Fruit fly (Drosophila melanogaster) whole organism, embryonic: ENCODE results near the gene Cks85A.

ENCODE experiments used
- Adf1 ChIP-seq: fragments of 200-800 bp; sonication (Bioruptor generic); IDR thresholded peaks from 2 replicates; pipeline ENCODE4 v1.3.6; 2022; ENCODE audit warnings: missing biosample characterization, missing genetic modification characterization
- CG10274 ChIP-seq: fragments of 200-800 bp; sonication (Bioruptor generic); optimal IDR thresholded peaks from 3 replicates; lab custom pipeline; 2017; ENCODE audit warnings: missing biosample characterization, mild to moderate bottlenecking, missing genetic modification characterization
- CG10366 ChIP-seq: fragments of 200-800 bp; sonication (Bioruptor generic); IDR thresholded peaks from 2 replicates; pipeline ENCODE4 v1.3.6; 2022; ENCODE audit warnings: missing biosample characterization, missing genetic modification characterization
- CG10431 ChIP-seq: fragments of 200-800 bp; sonication (Bioruptor generic); optimal IDR thresholded peaks from 3 replicates; lab custom pipeline; 2018; ENCODE audit warnings: missing biosample characterization, mild to moderate bottlenecking, missing genetic modification characterization
- CG10543 ChIP-seq: fragments of 200-800 bp; sonication (Bioruptor generic); optimal IDR thresholded peaks from 3 replicates; lab custom pipeline; 2017; ENCODE audit warnings: missing biosample characterization, mild to moderate bottlenecking, missing genetic modification characterization, moderate library complexity
- CG11456 ChIP-seq: fragments of 200-800 bp; sonication (Bioruptor generic); IDR thresholded peaks from 3 replicates; pipeline ENCODE4 v1.3.6; 2022; ENCODE audit warnings: missing biosample characterization, missing genetic modification characterization
- CG11560 ChIP-seq: fragments of 200-800 bp; sonication (Bioruptor generic); IDR thresholded peaks from 3 replicates; pipeline ENCODE4 v1.3.6; 2022; ENCODE audit warnings: missing biosample characterization, missing genetic modification characterization
- CG12219 ChIP-seq: fragments of 200-800 bp; sonication (Bioruptor generic); optimal IDR thresholded peaks from 3 replicates; lab custom pipeline; 2018; ENCODE audit warnings: missing biosample characterization, mild to moderate bottlenecking, missing genetic modification characterization
- CG14014 ChIP-seq: fragments of 200-800 bp; sonication (Bioruptor generic); IDR thresholded peaks from 2 replicates; pipeline ENCODE4 v1.3.6; 2022; ENCODE audit warnings: missing biosample characterization, missing genetic modification characterization
- CG14441 ChIP-seq: fragments of 200-800 bp; sonication (Bioruptor generic); IDR thresholded peaks from 2 replicates; pipeline ENCODE4 v1.3.6; 2022; ENCODE audit warnings: missing biosample characterization, missing genetic modification characterization
- CG15073 ChIP-seq: fragments of 200-800 bp; sonication (Bioruptor generic); optimal IDR thresholded peaks from 2 replicates; lab custom pipeline; 2016; ENCODE audit warnings: missing biosample characterization, missing genetic modification characterization
- CG16815 ChIP-seq: fragments of 200-800 bp; sonication (Bioruptor generic); optimal IDR thresholded peaks from 3 replicates; lab custom pipeline; 2017; ENCODE audit warnings: missing biosample characterization, mild to moderate bottlenecking, missing genetic modification characterization
- CG16863 ChIP-seq: fragments of 200-800 bp; sonication (Bioruptor generic); optimal IDR thresholded peaks from 3 replicates; lab custom pipeline; 2016; ENCODE audit warnings: missing biosample characterization, missing genetic modification characterization
- CG17361 ChIP-seq: fragments of 200-800 bp; sonication (Bioruptor generic); IDR thresholded peaks from 3 replicates; pipeline ENCODE4 v1.3.6; 2022; ENCODE audit warnings: missing biosample characterization, missing genetic modification characterization
- CG4404 ChIP-seq: fragments of 200-800 bp; sonication (Bioruptor generic); IDR thresholded peaks from 2 replicates; pipeline ENCODE4 v1.3.6; 2022; ENCODE audit warnings: missing biosample characterization, missing genetic modification characterization
- CG4730 ChIP-seq: fragments of 200-800 bp; sonication (Bioruptor generic); IDR thresholded peaks from 2 replicates; pipeline ENCODE4 v1.3.6; 2022; ENCODE audit warnings: missing biosample characterization, missing genetic modification characterization
- CG7271 ChIP-seq: fragments of 200-800 bp; sonication (Bioruptor generic); optimal IDR thresholded peaks from 2 replicates; lab custom pipeline; 2018; ENCODE audit warnings: missing biosample characterization, mild to moderate bottlenecking, missing genetic modification characterization, moderate library complexity
- CG7556 ChIP-seq: fragments of 200-800 bp; sonication (Bioruptor generic); optimal IDR thresholded peaks from 2 replicates; lab custom pipeline; 2017; ENCODE audit warnings: missing biosample characterization, mild to moderate bottlenecking, missing genetic modification characterization
- CG9215 ChIP-seq: fragments of 200-800 bp; sonication (Bioruptor generic); IDR thresholded peaks from 2 replicates; pipeline ENCODE4 v1.3.6; 2022; ENCODE audit warnings: missing biosample characterization, missing genetic modification characterization
- CG9817 ChIP-seq: fragments of 200-800 bp; sonication (Bioruptor generic); optimal IDR thresholded peaks from 2 replicates; lab custom pipeline; 2018; ENCODE audit warnings: missing biosample characterization, mild to moderate bottlenecking, missing genetic modification characterization, moderate library complexity
- CG9876 ChIP-seq: fragments of 200-800 bp; sonication (Bioruptor generic); optimal IDR thresholded peaks from 2 replicates; lab custom pipeline; 2016; ENCODE audit warnings: missing biosample characterization, missing genetic modification characterization
- CTCF ChIP-seq: fragments of 200-800 bp; sonication (Bioruptor generic); optimal IDR thresholded peaks from 2 replicates; lab custom pipeline; 2017; ENCODE audit warnings: missing biosample characterization, mild to moderate bottlenecking, missing genetic modification characterization, moderate library complexity
- Camta ChIP-seq: fragments of 200-800 bp; sonication (Bioruptor generic); optimal IDR thresholded peaks from 2 replicates; lab custom pipeline; 2016; ENCODE audit warnings: missing biosample characterization, missing genetic modification characterization
- Chrac-16 ChIP-seq: fragments of 200-800 bp; sonication (Bioruptor generic); optimal IDR thresholded peaks from 3 replicates; lab custom pipeline; 2016; ENCODE audit warnings: missing biosample characterization, missing genetic modification characterization
- HLH3B ChIP-seq: fragments of 200-800 bp; sonication (Bioruptor generic); IDR thresholded peaks from 2 replicates; pipeline ENCODE4 v1.3.6; 2022; ENCODE audit warnings: missing biosample characterization, missing genetic modification characterization
- HLHmδ ChIP-seq: fragments of 200-800 bp; sonication (Bioruptor generic); optimal IDR thresholded peaks from 2 replicates; lab custom pipeline; 2018; ENCODE audit warnings: missing biosample characterization, mild to moderate bottlenecking, missing genetic modification characterization, moderate library complexity
- Neu2 ChIP-seq: fragments of 200-800 bp; sonication (Bioruptor generic); optimal IDR thresholded peaks from 3 replicates; lab custom pipeline; 2016; ENCODE audit warnings: missing biosample characterization, missing genetic modification characterization, borderline replicate concordance
- Rx ChIP-seq: fragments of 200-800 bp; sonication (Bioruptor generic); IDR thresholded peaks from 2 replicates; pipeline ENCODE4 v1.3.6; 2022; ENCODE audit warnings: missing biosample characterization, missing genetic modification characterization
- Sin3A ChIP-seq: fragments of >200 bp; optimal IDR thresholded peaks from 2 replicates; lab custom pipeline; 2018
- Xrp1 ChIP-seq: fragments of 200-800 bp; sonication (Bioruptor generic); IDR thresholded peaks from 2 replicates; pipeline ENCODE4 v1.3.6; 2022; ENCODE audit warnings: missing biosample characterization, missing genetic modification characterization
- amos ChIP-seq: fragments of 200-800 bp; sonication (Bioruptor generic); IDR thresholded peaks from 2 replicates; pipeline ENCODE4 v1.3.6; 2022; ENCODE audit warnings: missing biosample characterization, missing genetic modification characterization; ENCODE audit not compliant: partially characterized antibody
- aop ChIP-seq: fragments of 200-800 bp; sonication (Bioruptor generic); IDR thresholded peaks from 2 replicates; pipeline ENCODE4 v1.3.6; 2022; ENCODE audit warnings: missing biosample characterization, missing genetic modification characterization
- ara ChIP-seq: fragments of 200-800 bp; sonication (Bioruptor generic); IDR thresholded peaks from 2 replicates; pipeline ENCODE4 v1.3.6; 2022; ENCODE audit warnings: missing biosample characterization, missing genetic modification characterization
- bcd ChIP-seq: fragments of 200-800 bp; sonication (Bioruptor generic); optimal IDR thresholded peaks from 2 replicates; lab custom pipeline; 2017; ENCODE audit warnings: missing biosample characterization, mild to moderate bottlenecking, missing genetic modification characterization
- cas ChIP-seq: fragments of 200-800 bp; sonication (Bioruptor generic); IDR thresholded peaks from 2 replicates; pipeline ENCODE4 v1.3.6; 2022; ENCODE audit warnings: missing biosample characterization, missing genetic modification characterization
- crc ChIP-seq: fragments of 200-800 bp; sonication (Bioruptor generic); optimal IDR thresholded peaks from 2 replicates; lab custom pipeline; 2016; ENCODE audit warnings: missing biosample characterization, missing genetic modification characterization
- emc ChIP-seq: fragments of 200-800 bp; sonication (Bioruptor generic); optimal IDR thresholded peaks from 2 replicates; lab custom pipeline; 2016; ENCODE audit warnings: missing biosample characterization, missing genetic modification characterization
- grn ChIP-seq: fragments of 200-800 bp; sonication (Bioruptor generic); optimal IDR thresholded peaks from 3 replicates; lab custom pipeline; 2017; ENCODE audit warnings: missing biosample characterization, missing genetic modification characterization
- jigr1 ChIP-seq: fragments of 200-800 bp; sonication (Bioruptor generic); IDR thresholded peaks from 3 replicates; pipeline ENCODE4 v1.3.6; 2022; ENCODE audit warnings: missing biosample characterization, missing genetic modification characterization
- lilli ChIP-seq: fragments of 200-800 bp; sonication (Bioruptor generic); optimal IDR thresholded peaks from 3 replicates; lab custom pipeline; 2016; ENCODE audit warnings: missing biosample characterization, missing genetic modification characterization
- p53 ChIP-seq: fragments of 200-800 bp; sonication (Bioruptor generic); optimal IDR thresholded peaks from 2 replicates; lab custom pipeline; 2016; ENCODE audit warnings: missing biosample characterization, missing genetic modification characterization
- pb ChIP-seq: fragments of 200-800 bp; sonication (Bioruptor generic); optimal IDR thresholded peaks from 3 replicates; lab custom pipeline; 2016; ENCODE audit warnings: missing biosample characterization, missing genetic modification characterization
- pfk ChIP-seq: fragments of 200-800 bp; sonication (Bioruptor generic); optimal IDR thresholded peaks from 2 replicates; lab custom pipeline; 2018; ENCODE audit warnings: missing biosample characterization, mild to moderate bottlenecking, missing genetic modification characterization, moderate library complexity
- pita ChIP-seq: fragments of 200-800 bp; sonication (Bioruptor generic); optimal IDR thresholded peaks from 2 replicates; lab custom pipeline; 2017; ENCODE audit warnings: missing biosample characterization, mild to moderate bottlenecking, missing genetic modification characterization
- pum ChIP-seq: fragments of 200-800 bp; sonication (Bioruptor generic); optimal IDR thresholded peaks from 2 replicates; lab custom pipeline; 2016; ENCODE audit warnings: missing biosample characterization, missing genetic modification characterization
- scrt ChIP-seq: fragments of 200-800 bp; sonication (Bioruptor generic); optimal IDR thresholded peaks from 2 replicates; lab custom pipeline; 2018; ENCODE audit warnings: missing biosample characterization, mild to moderate bottlenecking, missing genetic modification characterization, moderate library complexity
- sens-2 ChIP-seq: fragments of 200-800 bp; sonication (Bioruptor generic); IDR thresholded peaks from 2 replicates; pipeline ENCODE4 v1.3.6; 2022; ENCODE audit warnings: missing biosample characterization, missing genetic modification characterization
- sim ChIP-seq: fragments of 200-800 bp; sonication (Bioruptor generic); IDR thresholded peaks from 2 replicates; pipeline ENCODE4 v1.3.6; 2022; ENCODE audit warnings: missing biosample characterization, missing genetic modification characterization
- toy ChIP-seq: fragments of 200-800 bp; sonication (Bioruptor generic); IDR thresholded peaks from 2 replicates; pipeline ENCODE4 v1.3.6; 2022; ENCODE audit warnings: missing biosample characterization, missing genetic modification characterization
- unpg ChIP-seq: fragments of 200-800 bp; sonication (Bioruptor generic); optimal IDR thresholded peaks from 3 replicates; lab custom pipeline; 2018; ENCODE audit warnings: missing biosample characterization, mild to moderate bottlenecking, missing genetic modification characterization, moderate library complexity
- vnd ChIP-seq: fragments of 200-800 bp; sonication (Bioruptor generic); IDR thresholded peaks from 3 replicates; pipeline ENCODE4 v1.3.6; 2022; ENCODE audit warnings: missing biosample characterization, missing genetic modification characterization; ENCODE audit not compliant: partially characterized antibody
- vvl ChIP-seq: fragments of 200-800 bp; sonication (Bioruptor generic); IDR thresholded peaks from 2 replicates; pipeline ENCODE4 v1.3.6; 2022; ENCODE audit warnings: missing biosample characterization, missing genetic modification characterization
- zen2 ChIP-seq: fragments of 200-800 bp; sonication (Bioruptor generic); IDR thresholded peaks from 3 replicates; pipeline ENCODE4 v1.3.6; 2022; ENCODE audit warnings: missing biosample characterization, missing genetic modification characterization; ENCODE audit not compliant: partially characterized antibody

Gene Cks85A

DNA sequence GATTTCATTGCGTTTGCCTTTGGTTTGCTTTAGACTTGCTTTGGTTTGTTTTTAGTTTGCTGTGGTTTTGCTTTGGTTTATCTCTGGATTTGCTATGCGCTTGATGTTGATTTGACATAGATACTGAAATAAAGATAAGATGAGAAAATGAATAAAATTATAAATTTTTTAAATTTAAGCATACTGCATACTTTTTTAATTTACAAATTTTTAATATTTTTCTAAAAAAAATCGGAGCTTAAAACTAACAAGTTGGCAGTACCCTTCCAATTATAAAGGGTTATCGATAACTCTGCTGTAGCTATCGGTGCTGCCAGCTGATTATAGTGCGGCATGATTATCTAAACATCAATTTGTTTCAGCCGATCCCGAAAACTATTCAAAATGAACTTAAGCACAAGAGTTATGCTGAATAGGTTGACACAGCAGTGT lies 44.4 kb downstream of the Cks85A start, which contains the start of gene mRpL19 (continued):
- TF ChIP-seq cas (GFP tag; lab: Robert Waterston, UW) (no peak), sens-2 (GFP tag; lab: Robert Waterston, UW) (no peak), CG9876 (GFP tag; lab: Kevin White, UChicago) (no peak), CG7271 (tag; lab: Kevin White, UChicago) (peak; percentile 45), ara (no peak), sim (GFP tag; lab: Robert Waterston, UW) (no peak), CG10274 (GFP tag; lab: Kevin White, UChicago) (no peak), lilli (GFP tag; lab: Kevin White, UChicago) (peak; percentile 45), Xrp1 (GFP tag; lab: Robert Waterston, UW) (peak; percentile 36; the same call in 1 of the 2 replicates), CG7556 (GFP tag; lab: Kevin White, UChicago) (peak; percentile 53), HLH3B (GFP tag; lab: Robert Waterston, UW) (no peak), p53 (GFP tag; lab: Kevin White, UChicago) (no peak), CG17361 (peak; percentile 61; the same call in 1 of the 3 replicates), zen2 (GFP tag; lab: Robert Waterston, UW) (no peak; the same call in 2 of the 3 replicates), CG11456 (GFP tag; lab: Robert Waterston, UW) (no peak), CG16815 (no peak), CG16863 (GFP tag; lab: Kevin White, UChicago) (no peak), pita (GFP tag; lab: Kevin White, UChicago) (no peak), Camta (GFP tag; lab: Kevin White, UChicago) (no peak), Rx (GFP tag; lab: Robert Waterston, UW) (no peak), CG14441 (GFP tag; lab: Robert Waterston, UW) (no peak), CG4404 (GFP tag; lab: Robert Waterston, UW) (no peak), grn (GFP tag; lab: Kevin White, UChicago) (peak; percentile 91), CG4730 (no peak), HLHmδ (GFP tag; lab: Kevin White, UChicago) (no peak), Sin3A (no peak), Chrac-16 (GFP tag; lab: Kevin White, UChicago) (peak; percentile 2), CG11560 (tag; lab: Robert Waterston, UW) (no peak), CG10366 (GFP tag; lab: Robert Waterston, UW) (no peak), bcd (GFP tag; lab: Kevin White, UChicago) (no peak), crc (GFP tag; lab: Kevin White, UChicago) (no peak), unpg (GFP tag; lab: Kevin White, UChicago) (peak; percentile 63), CG12219 (GFP tag; lab: Kevin White, UChicago) (no peak), pfk (GFP tag; lab: Kevin White, UChicago) (no peak), CG9817 (tag; lab: Kevin White, UChicago) (peak; percentile 31), pum (GFP tag; lab: Kevin White, UChicago) (no peak), Neu2 (no peak), aop (GFP tag; lab: Robert Waterston, UW) (no peak), emc (GFP tag; lab: Kevin White, UChicago) (no peak), toy (no peak), vvl (GFP tag; lab: Robert Waterston, UW) (no peak), vnd (GFP tag; lab: Robert Waterston, UW) (peak; percentile 52; the same call in 2 of the 3 replicates), CG10543 (peak; percentile 32), CTCF (GFP tag; lab: Kevin White, UChicago) (no peak), CG10431 (GFP tag; lab: Kevin White, UChicago) (peak; percentile 31), amos (GFP tag; lab: Robert Waterston, UW) (peak; percentile 65; the same call in 1 of the 2 replicates), CG9215 (GFP tag; lab: Robert Waterston, UW) (no peak), Adf1 (GFP tag; lab: Robert Waterston, UW) (peak; percentile 37; the same call in 1 of the 2 replicates), jigr1 (GFP tag; lab: Robert Waterston, UW) (peak; percentile 53; the same call in 1 of the 3 replicates), CG14014 (peak; percentile 13; the same call in 1 of the 2 replicates), CG15073 (GFP tag; lab: Kevin White, UChicago) (no peak), scrt (GFP tag; lab: Kevin White, UChicago) (no peak), pb (GFP tag; lab: Kevin White, UChicago) (no peak)
